Worm (Caenorhabditis elegans) whole organism, L4 larva: ENCODE measurements around the gene B0513.4.

Experiments used
- D1046.2 ChIP-seq: fragments of 200-800 bp; sonication (Bioruptor generic); IDR thresholded peaks from 2 replicates; pipeline ENCODE4 v1.3.6; 2022; ENCODE audit warnings: missing genetic modification characterization, missing compliant biosample characterization
- F10B5.3 ChIP-seq: sonication (generic microtip); optimal IDR thresholded peaks from 2 replicates; lab custom pipeline; 2016; ENCODE audit warnings: mild to moderate bottlenecking, missing genetic modification characterization, missing compliant biosample characterization
- F26F4.8 ChIP-seq: fragments of 200-800 bp; sonication (Bioruptor generic); conservative IDR thresholded peaks from 2 replicates; pipeline ENCODE4 v1.3.6; 2022; ENCODE audit warnings: missing genetic modification characterization, missing compliant biosample characterization
- F49E8.2 ChIP-seq: sonication (generic microtip); optimal IDR thresholded peaks from 2 replicates; lab custom pipeline; 2016; ENCODE audit warnings: missing compliant biosample characterization, mild to moderate bottlenecking, missing genetic modification characterization, borderline replicate concordance
- R02D3.7 ChIP-seq: fragments of 150-350 bp; sonication (generic microtip); optimal IDR thresholded peaks from 3 replicates; lab custom pipeline; 2014; ENCODE audit warnings: missing biosample characterization, missing genetic modification characterization
- T20F7.1 ChIP-seq: fragments of 200-800 bp; sonication (Bioruptor generic); optimal IDR thresholded peaks from 2 replicates; lab custom pipeline; 2018; ENCODE audit warnings: mild to moderate bottlenecking, missing genetic modification characterization, missing compliant biosample characterization
- T26A8.4 ChIP-seq: fragments of 200-800 bp; sonication (Bioruptor generic); IDR thresholded peaks from 2 replicates; pipeline ENCODE4 v1.3.6; 2022; ENCODE audit warnings: missing genetic modification characterization, missing compliant biosample characterization
- Y48G9A.11 ChIP-seq: fragments of 200-800 bp; sonication (Bioruptor generic); IDR thresholded peaks from 2 replicates; pipeline ENCODE4 v1.3.6; 2022; ENCODE audit warnings: missing genetic modification reagents, missing genetic modification characterization, missing compliant biosample characterization
- Y5F2A.4 ChIP-seq: fragments of 200-800 bp; sonication (Bioruptor generic); optimal IDR thresholded peaks from 2 replicates; lab custom pipeline; 2018; ENCODE audit warnings: mild to moderate bottlenecking, missing genetic modification characterization, missing compliant biosample characterization
- aly-2 ChIP-seq: sonication (generic microtip); optimal IDR thresholded peaks from 2 replicates; lab custom pipeline; 2018; ENCODE audit warnings: missing biosample characterization, missing genetic modification characterization
- ama-1 ChIP-seq: fragments of 150-350 bp; optimal IDR thresholded peaks from 2 replicates; lab custom pipeline; 2014; ENCODE audit warnings: inconsistent platforms, mixed read lengths
- ceh-20 ChIP-seq: fragments of 200-800 bp; sonication (Bioruptor generic); IDR thresholded peaks from 2 replicates; pipeline ENCODE4 v1.3.6; 2022; ENCODE audit warnings: missing genetic modification reagents, missing genetic modification characterization, missing compliant biosample characterization
- ceh-28 ChIP-seq: fragments of 150-350 bp; optimal IDR thresholded peaks from 2 replicates; lab custom pipeline; 2014; ENCODE audit warnings: missing biosample characterization, missing genetic modification reagents, missing genetic modification characterization
- ceh-62 ChIP-seq: sonication (generic microtip); optimal IDR thresholded peaks from 2 replicates; lab custom pipeline; 2017; ENCODE audit warnings: missing biosample characterization, missing genetic modification characterization
- cey-2 ChIP-seq: sonication (generic microtip); optimal IDR thresholded peaks from 3 replicates; lab custom pipeline; 2017; ENCODE audit warnings: missing genetic modification characterization, mild to moderate bottlenecking, missing compliant biosample characterization, antibody characterized with exemption, borderline replicate concordance; ENCODE audit not compliant: insufficient read depth
- ctbp-1 ChIP-seq: fragments of 200-800 bp; sonication (Bioruptor generic); IDR thresholded peaks from 2 replicates; pipeline ENCODE4 v1.3.6; 2022; ENCODE audit warnings: missing genetic modification reagents, missing genetic modification characterization, missing compliant biosample characterization
- daf-19 ChIP-seq: fragments of 200-800 bp; sonication (Bioruptor generic); conservative IDR thresholded peaks from 2 replicates; pipeline ENCODE4 v1.3.6; 2022; ENCODE audit warnings: missing genetic modification characterization, missing compliant biosample characterization
- daf-8 ChIP-seq: fragments of 200-800 bp; sonication (Bioruptor generic); IDR thresholded peaks from 2 replicates; pipeline ENCODE4 v1.3.6; 2022; ENCODE audit warnings: missing genetic modification characterization, missing compliant biosample characterization
- egl-27 ChIP-seq: sonication (generic microtip); optimal IDR thresholded peaks from 3 replicates; lab custom pipeline; 2017; ENCODE audit warnings: missing biosample characterization, missing genetic modification reagents, missing genetic modification characterization
- fos-1 ChIP-seq: fragments of 150-350 bp; optimal IDR thresholded peaks from 2 replicates; lab custom pipeline; 2014; ENCODE audit warnings: missing biosample characterization, missing genetic modification characterization
- lim-7 ChIP-seq: fragments of 200-800 bp; sonication (Bioruptor generic); IDR thresholded peaks from 2 replicates; pipeline ENCODE4 v1.3.6; 2022; ENCODE audit warnings: missing genetic modification characterization, missing compliant biosample characterization
- lin-13 ChIP-seq: fragments of 150-350 bp; optimal IDR thresholded peaks from 2 replicates; lab custom pipeline; 2014; ENCODE audit warnings: missing biosample characterization, missing genetic modification reagents, missing genetic modification characterization
- lin-15B ChIP-seq: fragments of 150-350 bp; sonication (generic microtip); optimal IDR thresholded peaks from 3 replicates; lab custom pipeline; 2014; ENCODE audit warnings: missing biosample characterization, missing genetic modification characterization
- lin-29 ChIP-seq: fragments of 200-800 bp; sonication (Bioruptor generic); IDR thresholded peaks from 2 replicates; pipeline ENCODE4 v1.3.6; 2022; ENCODE audit warnings: missing genetic modification reagents, missing genetic modification characterization, missing compliant biosample characterization
- lin-38 ChIP-seq: fragments of 200-800 bp; sonication (Bioruptor generic); IDR thresholded peaks from 2 replicates; pipeline ENCODE4 v1.3.6; 2022; ENCODE audit warnings: missing genetic modification reagents, missing genetic modification characterization, missing compliant biosample characterization
- lin-39 ChIP-seq: fragments of 150-350 bp; optimal IDR thresholded peaks from 2 replicates; lab custom pipeline; 2014; ENCODE audit warnings: missing biosample characterization, missing genetic modification reagents, missing genetic modification characterization
- lir-3 ChIP-seq: sonication (generic microtip); optimal IDR thresholded peaks from 2 replicates; lab custom pipeline; 2016; ENCODE audit warnings: mild to moderate bottlenecking, missing genetic modification characterization, missing compliant biosample characterization
- madf-5 ChIP-seq, 2 experiments: fragments of 200-800 bp; sonication (Bioruptor generic); IDR thresholded peaks; 2 replicates each; pipeline ENCODE4 v1.3.6; 2022; ENCODE audit warnings: missing compliant biosample characterization in 2 of 2, missing genetic modification characterization in 2 of 2
- madf-9 ChIP-seq: fragments of 200-800 bp; sonication (Bioruptor generic); conservative IDR thresholded peaks from 2 replicates; pipeline ENCODE4 v1.3.6; 2022; ENCODE audit warnings: missing genetic modification reagents, missing genetic modification characterization, missing compliant biosample characterization
- nhr-10 ChIP-seq: fragments of 150-350 bp; optimal IDR thresholded peaks from 2 replicates; lab custom pipeline; 2014; ENCODE audit warnings: missing biosample characterization, missing genetic modification characterization
- nhr-102 ChIP-seq: sonication (generic microtip); optimal IDR thresholded peaks from 2 replicates; lab custom pipeline; 2016; ENCODE audit warnings: mild to moderate bottlenecking, missing genetic modification characterization, moderate library complexity, missing compliant biosample characterization
- nhr-237 ChIP-seq: sonication (generic microtip); optimal IDR thresholded peaks from 2 replicates; lab custom pipeline; 2017; ENCODE audit warnings: missing biosample characterization, missing genetic modification characterization
- nhr-25 ChIP-seq: sonication (generic microtip); optimal IDR thresholded peaks from 2 replicates; lab custom pipeline; 2017; ENCODE audit warnings: missing genetic modification characterization, mild to moderate bottlenecking, missing compliant biosample characterization, antibody characterized with exemption, moderate library complexity, borderline replicate concordance; ENCODE audit not compliant: insufficient read depth
- nhr-28 ChIP-seq: fragments of 150-350 bp; optimal IDR thresholded peaks from 2 replicates; lab custom pipeline; 2014; ENCODE audit warnings: missing biosample characterization, missing genetic modification characterization
- nhr-48 ChIP-seq: sonication (generic microtip); optimal IDR thresholded peaks from 2 replicates; lab custom pipeline; 2016; ENCODE audit warnings: mild to moderate bottlenecking, missing genetic modification characterization, missing compliant biosample characterization
- nhr-6 ChIP-seq: fragments of 150-350 bp; optimal IDR thresholded peaks from 2 replicates; lab custom pipeline; 2014; ENCODE audit warnings: missing biosample characterization, missing genetic modification characterization
- php-3 ChIP-seq: fragments of 200-800 bp; sonication (Bioruptor generic); IDR thresholded peaks from 2 replicates; pipeline ENCODE4 v1.3.6; 2022; ENCODE audit warnings: missing genetic modification reagents, missing genetic modification characterization, missing compliant biosample characterization
- pqm-1 ChIP-seq: sonication (generic microtip); optimal IDR thresholded peaks from 2 replicates; lab custom pipeline; 2017; ENCODE audit warnings: missing biosample characterization, missing genetic modification characterization
- rbr-2 ChIP-seq: sonication (generic microtip); optimal IDR thresholded peaks from 2 replicates; lab custom pipeline; 2016; ENCODE audit warnings: missing genotype, missing genetic modification characterization, missing compliant biosample characterization
- saeg-2 ChIP-seq: fragments of 200-800 bp; sonication (Bioruptor generic); IDR thresholded peaks from 2 replicates; pipeline ENCODE4 v1.3.6; 2022; ENCODE audit warnings: missing genetic modification reagents, missing genetic modification characterization, missing compliant biosample characterization
- spr-1 ChIP-seq: sonication (generic microtip); optimal IDR thresholded peaks from 2 replicates; lab custom pipeline; 2016; ENCODE audit warnings: mild to moderate bottlenecking, missing genetic modification characterization, missing compliant biosample characterization
- spr-3 ChIP-seq: fragments of 200-800 bp; sonication (Bioruptor generic); optimal IDR thresholded peaks from 2 replicates; lab custom pipeline; 2018; ENCODE audit warnings: mild to moderate bottlenecking, missing genetic modification characterization, missing compliant biosample characterization
- unc-130 ChIP-seq: sonication (generic microtip); optimal IDR thresholded peaks from 2 replicates; lab custom pipeline; 2016; ENCODE audit warnings: missing genetic modification reagents, missing genetic modification characterization, missing compliant biosample characterization
- unc-62 ChIP-seq, 3 experiments: fragments of 150-350 bp in 1 of 3; sonication (generic microtip); optimal IDR thresholded peaks in 2 of 3; peaks in 1 of 3; 1 replicate in 1 of 3; 2 replicates in 2 of 3; lab custom pipeline; 2014 to 2017; ENCODE audit warnings: missing biosample characterization in 3 of 3, missing genetic modification characterization in 3 of 3, missing genetic modification reagents in 3 of 3, missing genotype in 1 of 3
- vab-7 ChIP-seq: fragments of 200-800 bp; sonication (Bioruptor generic); IDR thresholded peaks from 2 replicates; pipeline ENCODE4 v1.3.6; 2022; ENCODE audit warnings: missing genetic modification reagents, missing genetic modification characterization, missing compliant biosample characterization
- zag-1 ChIP-seq: fragments of 150-350 bp; optimal IDR thresholded peaks from 2 replicates; lab custom pipeline; 2014; ENCODE audit warnings: missing biosample characterization, missing genetic modification characterization
- zfp-3 ChIP-seq: fragments of 200-800 bp; sonication (Bioruptor generic); conservative IDR thresholded peaks from 2 replicates; pipeline ENCODE4 v1.3.6; 2022; ENCODE audit warnings: missing genetic modification reagents, missing genetic modification characterization, missing compliant biosample characterization
- zip-11 ChIP-seq: fragments of 200-800 bp; sonication (Bioruptor generic); IDR thresholded peaks from 2 replicates; pipeline ENCODE4 v1.3.6; 2022; ENCODE audit warnings: missing genetic modification characterization, missing compliant biosample characterization
- zip-2 ChIP-seq: fragments of 150-350 bp; optimal IDR thresholded peaks from 2 replicates; lab custom pipeline; 2014; ENCODE audit warnings: missing biosample characterization, missing genetic modification characterization
- ztf-7 ChIP-seq: fragments of 150-350 bp; optimal IDR thresholded peaks from 2 replicates; lab custom pipeline; 2014; ENCODE audit warnings: missing biosample characterization, missing genetic modification characterization

B0513.4 gene

DNA sequence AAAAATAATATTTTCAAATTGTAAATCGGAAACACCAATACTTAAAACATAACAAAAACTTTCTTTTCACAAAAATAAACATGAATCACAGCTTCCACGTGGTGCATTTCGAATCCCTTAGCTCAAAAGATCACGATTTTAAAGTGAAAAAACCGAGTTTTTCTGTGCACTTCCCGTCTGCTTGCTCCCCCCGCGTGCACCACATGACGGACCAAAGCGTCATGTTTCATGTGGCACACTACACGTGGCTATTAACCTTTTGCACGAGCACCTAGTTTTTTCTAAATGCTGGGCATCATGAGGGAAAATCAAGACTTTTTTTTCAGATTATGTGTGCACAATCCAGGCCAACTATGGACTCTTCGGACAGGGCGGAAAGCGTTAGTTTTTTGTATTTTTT is 852 bp downstream of the B0513.4 start (continued):
- TF ChIP-seq unc-130 (no peak), T26A8.4 (GFP tag; lab: Robert Waterston, UW) (no peak), nhr-237 (no peak), ztf-7 (tag; lab: Kevin White, UChicago) (no peak), egl-27 (tag; lab: Kevin White, UChicago) (no peak)

DNA sequence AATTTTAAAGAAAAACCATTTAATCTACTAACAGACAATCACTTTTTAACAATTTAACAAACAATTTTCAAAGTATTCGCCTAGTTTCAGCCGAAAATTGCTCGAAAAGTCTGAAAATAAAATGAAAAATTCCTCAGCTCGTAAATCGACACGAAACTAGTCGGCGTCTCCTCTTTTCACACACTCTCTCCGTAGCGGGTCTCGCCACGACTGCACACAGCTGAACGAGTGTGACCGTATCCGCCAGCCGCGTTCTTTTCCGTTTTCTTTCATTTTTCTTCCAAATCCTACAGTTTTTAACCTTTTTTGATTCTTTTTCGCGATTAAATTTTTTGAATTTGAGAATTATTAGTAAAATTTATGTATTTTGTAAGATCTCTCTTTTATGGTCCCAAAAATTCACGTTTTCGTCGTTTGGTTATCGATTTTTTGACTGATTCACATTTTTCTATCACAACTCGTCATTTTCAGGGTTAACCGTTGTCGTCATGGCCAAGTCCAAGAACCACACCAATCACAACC is 1.9 kb downstream of the B0513.4 start, which contains the start of gene rpl-29:
rpl-29 (plus strand) TSS at position 472 of the 522 bp plus-strand sequence.
- TF ChIP-seq nhr-25 (tag; lab: Kevin White, UChicago) (peak; percentile 65), R02D3.7 (tag; lab: Kevin White, UChicago) (peak; percentile 90), ceh-62 (tag; lab: Kevin White, UChicago) (no peak), F10B5.3 (tag; lab: Kevin White, UChicago) (peak; percentile 27), cey-2 (no peak), nhr-48 (tag; lab: Kevin White, UChicago) (no peak), nhr-10 (tag; lab: Kevin White, UChicago) (no peak), rbr-2 (tag; lab: Kevin White, UChicago) (peak; percentile 70), fos-1 (tag; lab: Kevin White, UChicago) (no peak), lin-15B (tag; lab: Kevin White, UChicago) (no peak), lim-7 (GFP tag; lab: Robert Waterston, UW) (no peak), lir-3 (tag; lab: Kevin White, UChicago) (no peak), lin-29 (GFP tag; lab: Robert Waterston, UW) (peak; percentile 45; the same call in 1 of the 2 replicates), zfp-3 (GFP tag; lab: Robert Waterston, UW) (0 out of 2 replicates have a peak, but pooled peaks have one; percentile 67), spr-1 (tag; lab: Kevin White, UChicago) (peak; percentile 43), spr-3 (no peak), nhr-102 (tag; lab: Kevin White, UChicago) (peak; percentile 57), madf-9 (no peak), lin-13 (peak; percentile 57), php-3 (GFP tag; lab: Robert Waterston, UW) (peak; percentile 57; the same call in 1 of the 2 replicates), ama-1 (lab: Kevin White, UChicago) (no peak), daf-8 (no peak), zip-11 (GFP tag; lab: Robert Waterston, UW) (no peak), F26F4.8 (no peak), daf-19 (GFP tag; lab: Robert Waterston, UW) (no peak), madf-5 (GFP tag; IDR thresholded peaks at IDR 0.05; lab: Robert Waterston, UW) (no peak), nhr-28 (tag; lab: Kevin White, UChicago) (peak; percentile 64), Y5F2A.4 (no peak), zag-1 (tag; lab: Kevin White, UChicago) (no peak), unc-62 (GFP tag; optimal IDR thresholded peaks at IDR 0.05 in 1 of 2; lab: Kevin White, UChicago) (no peak), unc-62 (tag; optimal IDR thresholded peaks at IDR 0.05; lab: Kevin White, UChicago) (no peak), lin-38 (GFP tag; lab: Robert Waterston, UW) (peak; percentile 69), ceh-20 (0 out of 2 replicates have a peak, but pooled peaks have one; percentile 43), Y48G9A.11 (peak; percentile 42), nhr-6 (tag; lab: Kevin White, UChicago) (peak; percentile 28), T20F7.1 (GFP tag; lab: Kevin White, UChicago) (peak; percentile 61), lin-39 (no peak), aly-2 (tag; lab: Kevin White, UChicago) (no peak), ceh-28 (no peak), pqm-1 (tag; lab: Kevin White, UChicago) (no peak), D1046.2 (GFP tag; lab: Robert Waterston, UW) (peak; percentile 100), saeg-2 (GFP tag; lab: Robert Waterston, UW) (no peak), zip-2 (tag; lab: Kevin White, UChicago) (no peak), F49E8.2 (tag; lab: Kevin White, UChicago) (peak; percentile 73), vab-7 (GFP tag; lab: Robert Waterston, UW) (0 out of 2 replicates have a peak, but pooled peaks have one; percentile 28), ctbp-1 (GFP tag; lab: Robert Waterston, UW) (0 out of 2 replicates have a peak, but pooled peaks have one; percentile 24)
